Fruit fly (Drosophila melanogaster): Measurements from ENCODE around the gene trol.

trol gene

DNA sequence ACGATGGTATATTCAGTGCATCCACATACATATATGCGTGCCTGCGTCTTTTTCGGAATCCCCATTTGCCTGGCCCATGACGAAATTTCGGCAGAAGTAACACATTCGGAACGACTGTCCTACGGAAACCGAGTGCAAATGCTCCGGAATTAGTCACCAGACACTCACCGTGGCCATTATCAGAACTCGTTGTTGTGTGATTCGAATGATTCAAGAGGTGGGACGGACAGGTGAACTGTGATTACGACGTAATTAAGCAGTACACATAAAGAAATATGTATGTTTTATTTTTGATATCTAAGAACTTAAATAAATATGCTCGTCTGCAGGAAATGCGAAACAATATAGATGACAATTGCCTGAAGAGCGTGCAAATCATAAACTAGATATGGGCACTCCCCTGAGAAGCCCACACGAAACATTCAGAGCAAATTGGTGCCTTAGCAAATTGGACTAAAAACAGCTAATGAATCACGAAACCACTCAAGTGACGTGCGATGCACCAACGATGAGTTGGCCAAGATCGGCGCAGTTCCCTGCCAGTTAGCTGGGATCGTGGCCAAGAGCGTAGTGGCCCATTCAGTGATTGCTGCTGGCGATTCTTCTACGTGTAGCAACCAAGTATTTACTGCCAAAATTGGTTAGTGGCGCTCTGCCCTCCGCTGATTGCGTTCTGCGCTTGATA lies 46.2 kb upstream of the trol start (continued):
- TF ChIP-seq CG8281 (tag; optimal IDR thresholded peaks at IDR 0.05) (no peak), tll (GFP tag; optimal IDR thresholded peaks at IDR 0.05) (no peak), peb (GFP tag; IDR thresholded peaks at IDR 0.05) (no peak), CG11247 (GFP tag; IDR thresholded peaks at IDR 0.05) (no peak), CG9215 (GFP tag; IDR thresholded peaks at IDR 0.05) (0 out of 2 replicates have a peak, but pooled peaks have one; percentile 38), chif (GFP tag; optimal IDR thresholded peaks at IDR 0.05) (peak in 1 of 2 experiments; percentile 3), CG6791 (GFP tag; IDR thresholded peaks at IDR 0.05; ENCODE audit: partially characterized antibody) (no peak), mam (GFP tag; optimal IDR thresholded peaks at IDR 0.05) (no peak), CG34376 (GFP tag; optimal IDR thresholded peaks at IDR 0.05) (peak; percentile 23), CG18599 (GFP tag; optimal IDR thresholded peaks at IDR 0.05) (peak; percentile 73), Xrp1 (GFP tag; IDR thresholded peaks at IDR 0.05) (no peak), lov (optimal IDR thresholded peaks at IDR 0.05) (no peak), lov (GFP tag; IDR thresholded peaks at IDR 0.05) (no peak), gfzf (GFP tag; optimal IDR thresholded peaks at IDR 0.05) (no peak), HmgZ (tag; optimal IDR thresholded peaks at IDR 0.05) (no peak), CG31224 (GFP tag; IDR thresholded peaks at IDR 0.05) (0 out of 2 replicates have a peak, but pooled peaks have one; percentile 24), fd3F (GFP tag; optimal IDR thresholded peaks at IDR 0.05) (peak; percentile 27), gcm2 (GFP tag; optimal IDR thresholded peaks at IDR 0.05) (no peak), CG2129 (GFP tag; IDR thresholded peaks at IDR 0.05; ENCODE audit: partially characterized antibody) (no peak), org-1 (GFP tag; optimal IDR thresholded peaks at IDR 0.05) (peak; percentile 41), CG15011 (GFP tag; optimal IDR thresholded peaks at IDR 0.05) (peak; percentile 16), BtbVII (GFP tag; optimal IDR thresholded peaks at IDR 0.05) (no peak), Ravus (GFP tag; IDR thresholded peaks at IDR 0.05) (no peak), CG6272 (GFP tag; IDR thresholded peaks at IDR 0.05) (no peak), gro (GFP tag; optimal IDR thresholded peaks at IDR 0.05) (no peak), amos (GFP tag; IDR thresholded peaks at IDR 0.05; ENCODE audit: partially characterized antibody) (no peak), ro (GFP tag; IDR thresholded peaks at IDR 0.05) (no peak), CG14667 (GFP tag; IDR thresholded peaks at IDR 0.05) (no peak), CG13123 (GFP tag; optimal IDR thresholded peaks at IDR 0.05) (no peak), CG7745 (tag; optimal IDR thresholded peaks at IDR 0.05) (no peak), Optix (GFP tag; IDR thresholded peaks at IDR 0.05) (no peak), luna (GFP tag; optimal IDR thresholded peaks at IDR 0.05) (no peak), Sox100B (GFP tag; optimal IDR thresholded peaks at IDR 0.05) (peak; percentile 24), B-H2 (GFP tag; optimal IDR thresholded peaks at IDR 0.05) (no peak), ac (GFP tag; optimal IDR thresholded peaks at IDR 0.05) (no peak), gce (GFP tag; IDR thresholded peaks at IDR 0.05) (no peak), Camta (GFP tag; optimal IDR thresholded peaks at IDR 0.05) (no peak), slou (GFP tag; optimal IDR thresholded peaks at IDR 0.05) (no peak), CG15479 (GFP tag; optimal IDR thresholded peaks at IDR 0.05) (no peak), Rfx (GFP tag; IDR thresholded peaks at IDR 0.05) (peak; percentile 21; the same call in 1 of the 2 replicates), CG6254 (GFP tag; optimal IDR thresholded peaks at IDR 0.05) (no peak), CG12071 (GFP tag; optimal IDR thresholded peaks at IDR 0.05) (no peak), Neu2 (GFP tag; optimal IDR thresholded peaks at IDR 0.05; ENCODE audit: borderline replicate concordance) (no peak), E2f2 (GFP tag; IDR thresholded peaks at IDR 0.05) (no peak), Myb (GFP tag; optimal IDR thresholded peaks at IDR 0.05) (no peak), onecut (GFP tag; IDR thresholded peaks at IDR 0.05) (no peak), CTCF (GFP tag; optimal IDR thresholded peaks at IDR 0.05) (no peak), CG15601 (tag; optimal IDR thresholded peaks at IDR 0.05) (no peak), HLHmδ (GFP tag; optimal IDR thresholded peaks at IDR 0.05) (no peak), Dip3 (GFP tag; optimal IDR thresholded peaks at IDR 0.05) (no peak), ara (GFP tag; IDR thresholded peaks at IDR 0.05) (no peak)
